Fruit fly (Drosophila melanogaster): ENCODE measurements around the gene ntc.

The ntc gene

dm6 chr3L:3851847-3852246 lies 45.6 kb upstream of the ntc start (continued):
- peak; percentile 46; the same call in 2 of the 3 replicates for TF ChIP-seq row (GFP tag; IDR thresholded peaks at IDR 0.05)
- peak; percentile 51 for TF ChIP-seq unpg (GFP tag; optimal IDR thresholded peaks at IDR 0.05)
- TF ChIP-seq CG13775 (GFP tag; optimal IDR thresholded peaks at IDR 0.05), result peak; percentile 10
- TF ChIP-seq CrebB (tag; optimal IDR thresholded peaks at IDR 0.05), result no peak
- TF ChIP-seq Ssrp (tag; optimal IDR thresholded peaks at IDR 0.05), result peak; percentile 45
- TF ChIP-seq CG2875 (GFP tag; optimal IDR thresholded peaks at IDR 0.05), result peak; percentile 9
- no peak for TF ChIP-seq dati (GFP tag; IDR thresholded peaks at IDR 0.05)
- TF ChIP-seq ap (GFP tag; IDR thresholded peaks at IDR 0.05), result no peak
- peak; percentile 6 for TF ChIP-seq CG8290 (GFP tag; optimal IDR thresholded peaks at IDR 0.05)
- peak in 1 of 2 experiments; percentile 18 for TF ChIP-seq CG8290 (tag; optimal IDR thresholded peaks at IDR 0.05)
- TF ChIP-seq Dad (GFP tag; optimal IDR thresholded peaks at IDR 0.05), result no peak
- TF ChIP-seq Eip74EF (GFP tag; optimal IDR thresholded peaks at IDR 0.05), result no peak
- TF ChIP-seq Hr51 (GFP tag; optimal IDR thresholded peaks at IDR 0.05), result no peak
- peak; percentile 9 for TF ChIP-seq twi (tag; optimal IDR thresholded peaks at IDR 0.05)
- TF ChIP-seq CG9817 (tag; optimal IDR thresholded peaks at IDR 0.05), result no peak
- TF ChIP-seq CG12769 (tag; optimal IDR thresholded peaks at IDR 0.05), result peak; percentile 53
- TF ChIP-seq CG2712 (tag; optimal IDR thresholded peaks at IDR 0.05), result peak; percentile 74
- no peak for TF ChIP-seq jigr1 (GFP tag; IDR thresholded peaks at IDR 0.05)
- peak; percentile 41 for TF ChIP-seq Oli (tag; optimal IDR thresholded peaks at IDR 0.05)
- TF ChIP-seq CG13894 (tag; optimal IDR thresholded peaks at IDR 0.05), result peak; percentile 50
- no peak for TF ChIP-seq CG2889 (GFP tag; IDR thresholded peaks at IDR 0.05)
- no peak for TF ChIP-seq CG10654 (GFP tag; optimal IDR thresholded peaks at IDR 0.05)
- peak in 1 of 3 experiments; percentile 59 for TF ChIP-seq lola (GFP tag; optimal IDR thresholded peaks at IDR 0.05)
- TF ChIP-seq dpn (GFP tag; optimal IDR thresholded peaks at IDR 0.05), result peak; percentile 14 to 49
- peak; percentile 45; the same call in 1 of the 2 replicates for TF ChIP-seq sisA (GFP tag; IDR thresholded peaks at IDR 0.05)
- TF ChIP-seq zf30C (GFP tag; optimal IDR thresholded peaks at IDR 0.05), result peak; percentile 15
- peak; percentile 0 for TF ChIP-seq CG6654 (GFP tag; optimal IDR thresholded peaks at IDR 0.05)
- no peak for TF ChIP-seq CG33213 (GFP tag; optimal IDR thresholded peaks at IDR 0.05)
- TF ChIP-seq Awh (GFP tag; IDR thresholded peaks at IDR 0.05), result peak; percentile 80
- peak; percentile 45 for TF ChIP-seq Xbp1 (GFP tag; optimal IDR thresholded peaks at IDR 0.05)
- no peak for TF ChIP-seq Atf6 (GFP tag; IDR thresholded peaks at IDR 0.05)
- no peak for TF ChIP-seq gt (GFP tag; IDR thresholded peaks at IDR 0.05)
- peak; percentile 41 for TF ChIP-seq CG9727 (GFP tag; optimal IDR thresholded peaks at IDR 0.05)
- TF ChIP-seq CG2202 (tag; optimal IDR thresholded peaks at IDR 0.05), result no peak
- no peak for TF ChIP-seq Trl (optimal IDR thresholded peaks at IDR 0.05)
- TF ChIP-seq Trl (GFP tag; optimal IDR thresholded peaks at IDR 0.05), result peak; percentile 4
- TF ChIP-seq insv (GFP tag; optimal IDR thresholded peaks at IDR 0.05), result no peak
- peak; percentile 83 for TF ChIP-seq sens (GFP tag)
- no peak for TF ChIP-seq repo (GFP tag; optimal IDR thresholded peaks at IDR 0.05)
- TF ChIP-seq prd (optimal IDR thresholded peaks at IDR 0.05), result no peak
- TF ChIP-seq prd (GFP tag; IDR thresholded peaks at IDR 0.05), result peak; percentile 34; the same call in 1 of the 3 replicates
- peak; percentile 70 for TF ChIP-seq CG1603 (tag; optimal IDR thresholded peaks at IDR 0.05)
- TF ChIP-seq aop (GFP tag; IDR thresholded peaks at IDR 0.05), result no peak
- peak; percentile 62 for TF ChIP-seq dmrt11E (tag; optimal IDR thresholded peaks at IDR 0.05)
- peak; percentile 59 for TF ChIP-seq Abd-B (GFP tag; optimal IDR thresholded peaks at IDR 0.05)
- peak; percentile 33; the same call in 1 of the 2 replicates for TF ChIP-seq CG14667 (GFP tag; IDR thresholded peaks at IDR 0.05)
- TF ChIP-seq gsb-n (tag; optimal IDR thresholded peaks at IDR 0.05), result peak; percentile 48
- no peak for TF ChIP-seq sima (GFP tag; optimal IDR thresholded peaks at IDR 0.05)
- TF ChIP-seq phol (tag; optimal IDR thresholded peaks at IDR 0.05), result peak; percentile 52
- no peak for TF ChIP-seq MBD-R2 (GFP tag; IDR thresholded peaks at IDR 0.05)
- no peak for TF ChIP-seq CG6175 (GFP tag; IDR thresholded peaks at IDR 0.05)
- TF ChIP-seq CG10543 (GFP tag; optimal IDR thresholded peaks at IDR 0.05), result no peak
